Fruit fly (Drosophila melanogaster) whole organism, prepupa: ENCODE results near the gene CG33296.

ENCODE experiments used
- CG15336 ChIP-seq: fragments of 200-800 bp; sonication (Bioruptor generic); IDR thresholded peaks from 2 replicates; pipeline ENCODE4 v1.3.6; 2022; ENCODE audit warnings: missing biosample characterization, missing genetic modification characterization
- CG8319 ChIP-seq: fragments of 200-800 bp; sonication (Bioruptor generic); optimal IDR thresholded peaks from 3 replicates; lab custom pipeline; 2016; ENCODE audit warnings: missing biosample characterization, missing genetic modification characterization
- Gug ChIP-seq: fragments of 200-800 bp; sonication (Bioruptor generic); IDR thresholded peaks from 2 replicates; pipeline ENCODE4 v1.3.6; 2022; ENCODE audit warnings: missing biosample characterization, missing genetic modification characterization
- Lpt ChIP-seq: fragments of 200-800 bp; sonication (Bioruptor generic); optimal IDR thresholded peaks from 3 replicates; lab custom pipeline; 2016; ENCODE audit warnings: missing biosample characterization, missing genetic modification characterization
- OdsH ChIP-seq: fragments of 200-800 bp; sonication (Bioruptor generic); optimal IDR thresholded peaks from 3 replicates; lab custom pipeline; 2016; ENCODE audit warnings: missing biosample characterization, missing genetic modification characterization
- cyc ChIP-seq: fragments of 200-800 bp; sonication (Bioruptor generic); optimal IDR thresholded peaks from 3 replicates; lab custom pipeline; 2016; ENCODE audit warnings: missing biosample characterization, missing genetic modification characterization
- fd59A ChIP-seq: fragments of 200-800 bp; sonication (Bioruptor generic); optimal IDR thresholded peaks from 2 replicates; lab custom pipeline; 2017; ENCODE audit warnings: missing biosample characterization, mild to moderate bottlenecking, missing genetic modification characterization, missing genetic modification reagents
- lz ChIP-seq: fragments of 200-800 bp; sonication (Bioruptor generic); optimal IDR thresholded peaks from 3 replicates; lab custom pipeline; 2016; ENCODE audit warnings: missing biosample characterization, missing genetic modification characterization

DNA sequence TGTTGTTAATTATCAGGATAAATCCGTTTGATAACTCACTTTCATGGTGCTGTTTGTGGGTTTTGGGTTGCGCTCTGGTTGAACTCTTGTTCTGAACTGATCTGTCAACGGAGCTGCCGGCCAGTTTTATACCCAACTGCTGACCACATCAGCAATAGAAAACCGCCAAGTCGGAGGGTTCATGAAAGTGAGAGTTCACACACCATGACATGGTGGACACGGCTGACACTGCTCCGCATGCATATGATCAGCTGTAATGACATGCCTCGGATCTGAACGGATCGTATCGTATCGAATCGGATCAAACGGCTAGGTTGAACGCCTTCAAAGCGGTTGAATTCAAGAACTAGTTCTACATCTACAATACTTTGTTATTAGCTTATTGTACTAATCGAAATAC lies 25.0 kb upstream of the CG33296 start, which contains the start of gene Acp1:
- TF ChIP-seq fd59A (GFP tag; lab: Kevin White, UChicago) (no peak), Gug (GFP tag; lab: Robert Waterston, UW) (no peak), CG8319 (GFP tag; lab: Kevin White, UChicago) (no peak), OdsH (GFP tag; lab: Kevin White, UChicago) (no peak), CG15336 (GFP tag; lab: Robert Waterston, UW) (no peak), Lpt (GFP tag; lab: Kevin White, UChicago) (no peak), cyc (GFP tag; lab: Kevin White, UChicago) (no peak), lz (GFP tag; lab: Kevin White, UChicago) (no peak)
